Worm (Caenorhabditis elegans) whole organism, L1 larva: ENCODE data around the gene srbc-7.

ENCODE experiments used
- aly-2 ChIP-seq: fragments of 150-350 bp; optimal IDR thresholded peaks from 2 replicates; lab custom pipeline; 2014; ENCODE audit warnings: missing biosample characterization, missing genetic modification characterization
- ama-1 ChIP-seq: fragments of 150-350 bp; optimal IDR thresholded peaks from 2 replicates; lab custom pipeline; 2014
- egl-27 ChIP-seq, 2 experiments: fragments of 150-350 bp in 1 of 2; sonication (generic microtip); optimal IDR thresholded peaks; 3 replicates each; lab custom pipeline; 2017 to 2018; ENCODE audit warnings: missing biosample characterization in 2 of 2, missing genetic modification characterization in 2 of 2, missing genetic modification reagents in 2 of 2
- elt-3 ChIP-seq, 6 experiments: fragments of 150-350 bp in 1 of 6; sonication (generic microtip); optimal IDR thresholded peaks; 2 replicates each; lab custom pipeline; 2017 to 2018; ENCODE audit warnings: missing biosample characterization in 6 of 6, missing genetic modification characterization in 6 of 6, inconsistent platforms in 1 of 6
- hpl-2 ChIP-seq: fragments of 150-350 bp; optimal IDR thresholded peaks from 2 replicates; lab custom pipeline; 2014; ENCODE audit warnings: missing biosample characterization, missing genetic modification reagents, missing genetic modification characterization
- lin-15B ChIP-seq: fragments of 150-350 bp; sonication (generic microtip); optimal IDR thresholded peaks from 3 replicates; lab custom pipeline; 2014; ENCODE audit warnings: missing biosample characterization, missing genetic modification characterization
- mab-9 ChIP-seq: fragments of 200-800 bp; sonication (Bioruptor generic); IDR thresholded peaks from 2 replicates; pipeline ENCODE4 v1.3.6; 2022; ENCODE audit warnings: missing genetic modification reagents, missing genetic modification characterization, missing compliant biosample characterization
- mep-1 ChIP-seq: fragments of 150-350 bp; optimal IDR thresholded peaks from 2 replicates; lab custom pipeline; 2014; ENCODE audit warnings: missing biosample characterization, missing genetic modification characterization
- nhr-20 ChIP-seq: sonication (generic microtip); optimal IDR thresholded peaks from 2 replicates; lab custom pipeline; 2016; ENCODE audit warnings: mild to moderate bottlenecking, missing genetic modification characterization, missing compliant biosample characterization
- nhr-237 ChIP-seq: fragments of 150-350 bp; optimal IDR thresholded peaks from 2 replicates; lab custom pipeline; 2014; ENCODE audit warnings: missing biosample characterization, missing genetic modification characterization
- skn-1 ChIP-seq: fragments of 150-350 bp; optimal IDR thresholded peaks from 2 replicates; lab custom pipeline; 2014; ENCODE audit warnings: missing biosample characterization, missing genetic modification characterization

ce11 chrV:7478404-7478803 is 9.0 kb downstream of the srbc-7 start, which contains the start of gene str-190:
- no peak for TF ChIP-seq skn-1
- TF ChIP-seq lin-15B (tag; lab: Kevin White, UChicago) = no peak
- TF ChIP-seq elt-3 (tag; optimal IDR thresholded peaks at IDR 0.05; lab: Kevin White, UChicago) = no peak
- TF ChIP-seq ama-1 = no peak
- no peak for TF ChIP-seq hpl-2 (GFP tag; lab: Kevin White, UChicago)
- no peak for TF ChIP-seq mep-1
- TF ChIP-seq egl-27 (tag; optimal IDR thresholded peaks at IDR 0.05; lab: Kevin White, UChicago) = no peak
- no peak for TF ChIP-seq nhr-237 (tag; lab: Kevin White, UChicago)
- TF ChIP-seq nhr-20 (tag; lab: Kevin White, UChicago) = no peak
- TF ChIP-seq mab-9 (GFP tag; lab: Robert Waterston, UW) = no peak
- TF ChIP-seq aly-2 (tag; lab: Kevin White, UChicago) = no peak
